Worm (Caenorhabditis elegans): ENCODE measurements around the gene ceh-49.
"Not testable (repeated sequence)": the region's sequence is repeated elsewhere in the genome, so short reads cannot be mapped to it uniquely, and the experiment has no call there.

Gene ceh-49

ce11 chrV:6095829-6096228, 24.2 kb downstream of the ceh-49 start, which contains the start of gene Y38A10A.7 (continued):
- TF ChIP-seq alr-1 (tag; optimal IDR thresholded peaks at IDR 0.05; ENCODE audit: borderline replicate concordance) (no peak), vab-15 (tag; optimal IDR thresholded peaks at IDR 0.05) (no peak), pax-3 (tag; optimal IDR thresholded peaks at IDR 0.05) (no peak), hlh-4 (tag; optimal IDR thresholded peaks at IDR 0.05) (no peak), lin-39 (tag; optimal IDR thresholded peaks at IDR 0.05) (no peak), ztf-11 (tag; optimal IDR thresholded peaks at IDR 0.05) (no peak), mef-2 (tag; optimal IDR thresholded peaks at IDR 0.05) (no peak), isw-1 (GFP tag; IDR thresholded peaks at IDR 0.05) (no peak), unc-130 (tag; optimal IDR thresholded peaks at IDR 0.05) (no peak), lin-15B (tag; optimal IDR thresholded peaks at IDR 0.05) (no peak), egl-27 (tag; optimal IDR thresholded peaks at IDR 0.05) (no peak), snpc-4 (tag; optimal IDR thresholded peaks at IDR 0.05) (no peak), aly-2 (tag; optimal IDR thresholded peaks at IDR 0.05) (no peak), lir-3 (tag; optimal IDR thresholded peaks at IDR 0.05; ENCODE audit: poor library complexity) (peak; percentile 10), ztf-4 (tag; optimal IDR thresholded peaks at IDR 0.05) (no peak), aha-1 (tag; optimal IDR thresholded peaks at IDR 0.05) (no peak), ceh-8 (GFP tag; optimal IDR thresholded peaks at IDR 0.05) (no peak), nhr-12 (tag; optimal IDR thresholded peaks at IDR 0.05) (no peak), sup-37 (GFP tag; optimal IDR thresholded peaks at IDR 0.05) (no peak), irx-1 (tag; optimal IDR thresholded peaks at IDR 0.05) (no peak), nhr-71 (tag; optimal IDR thresholded peaks at IDR 0.05) (peak; percentile 22), nhr-90 (tag; optimal IDR thresholded peaks at IDR 0.05; ENCODE audit: poor library complexity) (no peak), nhr-47 (tag; optimal IDR thresholded peaks at IDR 0.05) (peak; percentile 16), ets-5 (GFP tag; IDR thresholded peaks at IDR 0.05) (no peak), nhr-76 (tag; optimal IDR thresholded peaks at IDR 0.05) (no peak), lin-14 (GFP tag; optimal IDR thresholded peaks at IDR 0.05) (peak; percentile 17), lin-13 (GFP tag; optimal IDR thresholded peaks at IDR 0.05) (no peak), pag-3 (tag; optimal IDR thresholded peaks at IDR 0.05; ENCODE audit: borderline replicate concordance, insufficient read depth) (no peak), unc-98 (GFP tag; IDR thresholded peaks at IDR 0.05) (no peak), ceh-82 (tag; optimal IDR thresholded peaks at IDR 0.05) (no peak), zip-4 (GFP tag; optimal IDR thresholded peaks at IDR 0.05) (no peak), grh-1 (GFP tag; IDR thresholded peaks at IDR 0.05) (no peak), nhr-84 (tag; optimal IDR thresholded peaks at IDR 0.05) (no peak)

DNA sequence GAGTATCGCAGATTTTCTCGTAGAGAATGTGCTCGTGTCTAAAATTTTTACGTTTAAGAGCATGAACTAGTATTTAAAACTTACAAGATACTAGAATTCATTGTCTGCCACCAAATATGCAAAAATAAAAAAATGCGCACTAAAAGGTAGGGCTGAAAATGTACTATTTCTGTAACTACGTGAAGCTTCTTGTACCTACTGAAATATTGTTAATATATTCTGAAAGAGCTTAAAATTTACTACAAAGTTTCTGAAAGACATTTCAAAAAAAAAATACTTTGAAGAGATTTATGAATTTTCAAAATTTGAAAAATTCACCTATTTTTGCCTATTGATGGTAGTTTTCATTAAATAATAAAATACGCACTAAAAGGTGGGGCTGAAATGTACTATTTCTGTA, 50.0 kb downstream of the ceh-49 start, which contains the start of gene fbxa-214:
TSS of gene fbxa-214 (minus strand) at position 101 of the 400 bp plus-strand sequence.
- TF ChIP-seq lsy-2, fkh-8, mef-2 (tag; optimal IDR thresholded peaks at IDR 0.05): not testable (repeated sequence)
